Worm (Caenorhabditis elegans): ENCODE measurements around the gene ceh-20.

ceh-20 gene

ce11 chrIII:6947896-6948295, 31.8 kb upstream of the ceh-20 start:
- no peak for TF ChIP-seq alr-1 (tag; optimal IDR thresholded peaks at IDR 0.05; ENCODE audit: borderline replicate concordance)
- no peak for TF ChIP-seq mdl-1 (tag; optimal IDR thresholded peaks at IDR 0.05)
- TF ChIP-seq grh-1 (GFP tag; IDR thresholded peaks at IDR 0.05) = no peak
- peak in 1 of 2 experiments; percentile 15 for TF ChIP-seq lin-35 (GFP tag; optimal IDR thresholded peaks at IDR 0.05)
- TF ChIP-seq lin-14 (GFP tag; optimal IDR thresholded peaks at IDR 0.05) = peak; percentile 44
- peak; percentile 21 for TF ChIP-seq mep-1 (tag; optimal IDR thresholded peaks at IDR 0.05)
- TF ChIP-seq blmp-1 (tag; optimal IDR thresholded peaks at IDR 0.05) = peak; percentile 52
- TF ChIP-seq lsy-2 (tag; optimal IDR thresholded peaks at IDR 0.05) = peak in 1 of 2 experiments; percentile 3

- TF ChIP-seq irx-1 (tag; optimal IDR thresholded peaks at IDR 0.05) (no peak), lin-35 (GFP tag; optimal IDR thresholded peaks at IDR 0.05) (peak in 1 of 2 experiments; percentile 35), blmp-1 (tag; optimal IDR thresholded peaks at IDR 0.05) (peak; percentile 90), efl-1 (optimal IDR thresholded peaks at IDR 0.05) (peak in 1 of 2 experiments; percentile 25), efl-1 (GFP tag; optimal IDR thresholded peaks at IDR 0.05 in 1 of 2) (peak; percentile 11 to 48), lin-15B (tag; optimal IDR thresholded peaks at IDR 0.05) (peak; percentile 1), lin-14 (GFP tag; optimal IDR thresholded peaks at IDR 0.05) (peak; percentile 54), fkh-4 (tag; optimal IDR thresholded peaks at IDR 0.05; ENCODE audit: borderline replicate concordance) (no peak), lsy-2 (tag; optimal IDR thresholded peaks at IDR 0.05) (peak in 1 of 2 experiments; percentile 43), nhr-11 (tag; optimal IDR thresholded peaks at IDR 0.05) (no peak), dpl-1 (GFP tag; optimal IDR thresholded peaks at IDR 0.05) (peak in 1 of 3 experiments; percentile 37), dsc-1 (tag; optimal IDR thresholded peaks at IDR 0.05) (no peak)
These were observed 28.2 kb upstream of the ceh-20 start for ce11 chrIII:6951435-6951834.

ce11 chrIII:6953373-6953772, 26.3 kb upstream of the ceh-20 start:
- TF ChIP-seq hlh-4 (tag; optimal IDR thresholded peaks at IDR 0.05) = no peak
- TF ChIP-seq tbx-2 (tag; optimal IDR thresholded peaks at IDR 0.05) = no peak
- no peak for TF ChIP-seq nhr-84 (tag; optimal IDR thresholded peaks at IDR 0.05)
- TF ChIP-seq efl-1 (optimal IDR thresholded peaks at IDR 0.05) = no peak
- TF ChIP-seq efl-1 (GFP tag; optimal IDR thresholded peaks at IDR 0.05 in 1 of 2) = peak in 1 of 2 experiments; percentile 51
- no peak for TF ChIP-seq lin-39 (tag; optimal IDR thresholded peaks at IDR 0.05)
- TF ChIP-seq sup-37 (GFP tag; optimal IDR thresholded peaks at IDR 0.05) = no peak
- no peak for TF ChIP-seq pax-3 (tag; optimal IDR thresholded peaks at IDR 0.05)
- no peak for TF ChIP-seq ztf-11 (tag; optimal IDR thresholded peaks at IDR 0.05)

- TF ChIP-seq efl-1 (optimal IDR thresholded peaks at IDR 0.05) (no peak), efl-1 (GFP tag; optimal IDR thresholded peaks at IDR 0.05 in 1 of 2) (peak in 1 of 2 experiments; percentile 72), lsy-2 (tag; optimal IDR thresholded peaks at IDR 0.05) (no peak)
These were observed 25.7 kb upstream of the ceh-20 start for ce11 chrIII:6953978-6954377.

- TF ChIP-seq fos-1 (tag; optimal IDR thresholded peaks at IDR 0.05) (no peak), efl-1 (optimal IDR thresholded peaks at IDR 0.05) (no peak), efl-1 (GFP tag; optimal IDR thresholded peaks at IDR 0.05 in 1 of 2) (peak in 1 of 2 experiments; percentile 41), hlh-17 (GFP tag; optimal IDR thresholded peaks at IDR 0.05; ENCODE audit: borderline replicate concordance) (no peak)
These were observed 23.9 kb upstream of the ceh-20 start for ce11 chrIII:6955766-6956165.

- no peak for TF ChIP-seq lin-14 (GFP tag; optimal IDR thresholded peaks at IDR 0.05)
- peak; percentile 51 for TF ChIP-seq aly-2 (tag; optimal IDR thresholded peaks at IDR 0.05)
- no peak for TF ChIP-seq unc-98 (GFP tag; IDR thresholded peaks at IDR 0.05)
- no peak for TF ChIP-seq egl-13 (tag; optimal IDR thresholded peaks at IDR 0.05)
- TF ChIP-seq rnt-1 (tag; optimal IDR thresholded peaks at IDR 0.05) = no peak
- no peak for TF ChIP-seq nhr-76 (tag; optimal IDR thresholded peaks at IDR 0.05)
- TF ChIP-seq blmp-1 (tag; optimal IDR thresholded peaks at IDR 0.05) = no peak
- TF ChIP-seq efl-3 (GFP tag; optimal IDR thresholded peaks at IDR 0.05) = no peak
These were observed 20.9 kb upstream of the ceh-20 start for ce11 chrIII:6958674-6959241.
